Worm (Caenorhabditis elegans): ENCODE measurements around the gene phat-7.

DNA sequence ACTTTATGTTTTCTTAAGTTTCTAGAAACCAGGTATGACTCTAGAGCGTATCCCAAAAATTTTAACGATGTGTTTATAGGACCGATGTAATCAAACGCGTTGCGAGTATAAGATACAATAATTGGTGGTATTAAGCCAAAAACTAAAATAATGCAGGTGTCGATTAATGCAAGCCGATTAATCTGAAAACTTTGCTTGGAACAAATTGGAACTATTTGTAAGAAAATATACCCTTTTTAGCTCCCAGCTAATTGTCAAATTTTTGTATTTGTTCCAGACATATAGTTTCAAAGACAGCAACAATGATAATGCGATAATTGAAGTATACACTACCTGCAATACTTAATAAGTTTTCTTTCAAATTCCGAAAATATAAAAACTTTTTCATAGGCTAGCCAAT lies 35.1 kb downstream of the phat-7 start, which contains the start of gene srh-211:
- TF ChIP-seq ref-1 (GFP tag; conservative IDR thresholded peaks at IDR 0.05) = no peak
- TF ChIP-seq ztf-29 (GFP tag; IDR thresholded peaks at IDR 0.05) = no peak
- no peak for TF ChIP-seq cog-1 (tag; optimal IDR thresholded peaks at IDR 0.05)
- TF ChIP-seq med-1 (GFP tag; optimal IDR thresholded peaks at IDR 0.05; ENCODE audit: insufficient read depth) = no peak

Data from whole organism, midembryonic.